Worm (Caenorhabditis elegans): ENCODE data around the gene Y116A8C.465.

Y116A8C.465 gene

ce11 chrIV:17100628-17101338 lies 35.7 kb downstream of the Y116A8C.465 start:
- TF ChIP-seq tra-4 (tag; optimal IDR thresholded peaks at IDR 0.05) (no peak), aly-1 (tag; optimal IDR thresholded peaks at IDR 0.05) (no peak), ceh-13 (GFP tag; optimal IDR thresholded peaks at IDR 0.05) (no peak)

- TF ChIP-seq scrt-1 (GFP tag; IDR thresholded peaks at IDR 0.05) (no peak), ama-1 (optimal IDR thresholded peaks at IDR 0.05) (peak; percentile 41)
Observed at ce11 chrIV:17103116-17103515, 38.1 kb downstream of the Y116A8C.465 start.

ce11 chrIV:17103615-17104014 lies 38.6 kb downstream of the Y116A8C.465 start, which contains the start of gene Y116A8C.30:
TSS of gene Y116A8C.30 (minus strand) at chrIV:17103715.
- no peak for TF ChIP-seq hnd-1 (tag; optimal IDR thresholded peaks at IDR 0.05)
- TF ChIP-seq sea-1 (GFP tag; conservative IDR thresholded peaks at IDR 0.05): no peak
- no peak for TF ChIP-seq ceh-13 (GFP tag; optimal IDR thresholded peaks at IDR 0.05)
- TF ChIP-seq tbx-11 (GFP tag; IDR thresholded peaks at IDR 0.05): no peak
- no peak for TF ChIP-seq F13C5.2 (tag; optimal IDR thresholded peaks at IDR 0.05)
- TF ChIP-seq tra-4 (tag; optimal IDR thresholded peaks at IDR 0.05): no peak
- TF ChIP-seq hmg-4 (GFP tag; optimal IDR thresholded peaks at IDR 0.05): no peak
- no peak for TF ChIP-seq ceh-36 (tag; optimal IDR thresholded peaks at IDR 0.05)

- no peak for TF ChIP-seq ets-7 (tag; optimal IDR thresholded peaks at IDR 0.05)
- peak; percentile 5; the same call in 1 of the 2 replicates for TF ChIP-seq scrt-1 (GFP tag; IDR thresholded peaks at IDR 0.05)
Observed at ce11 chrIV:17104157-17104872, 39.3 kb downstream of the Y116A8C.465 start.

- peak; percentile 57 for TF ChIP-seq aly-1 (tag; optimal IDR thresholded peaks at IDR 0.05)
- no peak for TF ChIP-seq tra-4 (tag; optimal IDR thresholded peaks at IDR 0.05)
- no peak for TF ChIP-seq hmg-4 (GFP tag; optimal IDR thresholded peaks at IDR 0.05)
- TF ChIP-seq scrt-1 (GFP tag; IDR thresholded peaks at IDR 0.05): no peak
Observed at ce11 chrIV:17105578-17105977, 40.5 kb downstream of the Y116A8C.465 start.

ce11 chrIV:17108200-17108599 lies 43.2 kb downstream of the Y116A8C.465 start:
- TF ChIP-seq F13C5.2 (tag; optimal IDR thresholded peaks at IDR 0.05): no peak
- TF ChIP-seq pes-1 (GFP tag; IDR thresholded peaks at IDR 0.05): peak; percentile 80
- TF ChIP-seq sea-1 (GFP tag; conservative IDR thresholded peaks at IDR 0.05): 0 out of 2 replicates have a peak, but pooled peaks have one; percentile 9
- TF ChIP-seq ceh-13 (GFP tag; optimal IDR thresholded peaks at IDR 0.05): peak; percentile 29

ce11 chrIV:17108805-17109204 lies 43.8 kb downstream of the Y116A8C.465 start:
- TF ChIP-seq hnd-1 (tag; optimal IDR thresholded peaks at IDR 0.05) (no peak), scrt-1 (GFP tag; IDR thresholded peaks at IDR 0.05) (no peak), tbx-37 (GFP tag; conservative IDR thresholded peaks at IDR 0.05) (no peak), ceh-36 (tag; optimal IDR thresholded peaks at IDR 0.05) (no peak), aly-1 (tag; optimal IDR thresholded peaks at IDR 0.05) (no peak), tra-4 (tag; optimal IDR thresholded peaks at IDR 0.05) (no peak), hmg-4 (GFP tag; optimal IDR thresholded peaks at IDR 0.05) (no peak), pes-1 (GFP tag; IDR thresholded peaks at IDR 0.05) (no peak), hmbx-1 (tag; optimal IDR thresholded peaks at IDR 0.05) (no peak), tbx-11 (GFP tag; IDR thresholded peaks at IDR 0.05) (no peak), flt-1 (GFP tag; IDR thresholded peaks at IDR 0.05) (no peak), ceh-13 (GFP tag; optimal IDR thresholded peaks at IDR 0.05) (no peak), sea-1 (GFP tag; conservative IDR thresholded peaks at IDR 0.05) (no peak), B0310.2 (tag; optimal IDR thresholded peaks at IDR 0.05) (no peak), ets-7 (tag; optimal IDR thresholded peaks at IDR 0.05) (no peak), ama-1 (optimal IDR thresholded peaks at IDR 0.05) (no peak), F13C5.2 (tag; optimal IDR thresholded peaks at IDR 0.05) (no peak)

- TF ChIP-seq hmbx-1 (tag; optimal IDR thresholded peaks at IDR 0.05): no peak
- TF ChIP-seq aly-1 (tag; optimal IDR thresholded peaks at IDR 0.05): no peak
Observed at ce11 chrIV:17109436-17109835, 44.4 kb downstream of the Y116A8C.465 start.

ce11 chrIV:17110882-17111281 lies 45.8 kb downstream of the Y116A8C.465 start, which contains the start of gene sfa-1:
TSS of gene sfa-1 (minus strand) at chrIV:17110982.
- TF ChIP-seq hnd-1 (tag; optimal IDR thresholded peaks at IDR 0.05): no peak
